Fruit fly (Drosophila melanogaster) whole organism, adult: ENCODE data around the gene Pmvk.

Source experiments
- CG1620 ChIP-seq: fragments of 200-800 bp; sonication (Bioruptor generic); optimal IDR thresholded peaks from 2 replicates; lab custom pipeline; 2016; ENCODE audit warnings: missing biosample characterization, missing genetic modification characterization
- CG5204 ChIP-seq: fragments of 200-800 bp; sonication (Bioruptor generic); optimal IDR thresholded peaks from 2 replicates; lab custom pipeline; 2016; ENCODE audit warnings: missing biosample characterization, missing genetic modification characterization
- CG7045 ChIP-seq: fragments of 200-800 bp; sonication (Bioruptor generic); optimal IDR thresholded peaks from 2 replicates; lab custom pipeline; 2017; ENCODE audit warnings: missing biosample characterization, mild to moderate bottlenecking, missing genetic modification characterization
- bab1 ChIP-seq: fragments of 200-800 bp; sonication (Bioruptor generic); optimal IDR thresholded peaks from 3 replicates; lab custom pipeline; 2019; ENCODE audit warnings: missing biosample characterization, mild to moderate bottlenecking, missing genetic modification characterization, moderate library complexity
- pad ChIP-seq: fragments of 200-800 bp; sonication (Bioruptor generic); optimal IDR thresholded peaks from 3 replicates; lab custom pipeline; 2017; ENCODE audit warnings: missing biosample characterization, missing genetic modification characterization, mild to moderate bottlenecking, moderate library complexity, missing genetic modification reagents

DNA sequence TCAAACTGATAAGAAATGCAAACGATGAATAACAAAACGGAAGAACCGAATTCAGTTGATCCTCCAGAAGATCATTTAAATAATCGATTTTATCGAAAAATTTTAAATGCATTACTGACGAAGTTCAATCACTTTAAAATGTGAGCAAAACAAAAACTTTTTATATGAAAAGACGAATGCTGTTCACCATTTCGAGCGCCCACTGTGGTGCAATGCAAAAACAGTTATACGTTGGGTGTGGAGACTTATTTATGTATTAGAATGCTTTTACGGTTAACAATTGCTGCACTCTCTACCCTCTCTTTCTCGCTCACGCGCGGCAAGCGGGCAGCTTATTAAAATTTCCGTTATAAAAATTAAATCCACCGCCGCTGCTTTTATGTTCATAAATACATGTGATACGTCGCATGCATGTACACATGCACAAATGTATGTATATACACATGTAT is 9.3 kb downstream of the Pmvk start:
- TF ChIP-seq bab1 (GFP tag; lab: Kevin White, UChicago) (peak; percentile 10), CG5204 (GFP tag; lab: Kevin White, UChicago) (no peak), CG1620 (no peak), pad (GFP tag; lab: Kevin White, UChicago) (peak; percentile 81), CG7045 (GFP tag; lab: Kevin White, UChicago) (peak; percentile 31)
